Worm (Caenorhabditis elegans) whole organism, midembryonic: Measurements from ENCODE around the gene H20J04.9.

Experiments used
- flt-1 ChIP-seq: fragments of 200-800 bp; sonication (Bioruptor generic); IDR thresholded peaks from 2 replicates; pipeline ENCODE4 v1.3.6; 2022; ENCODE audit warnings: missing genetic modification characterization, missing compliant biosample characterization
- klf-2 ChIP-seq: fragments of 200-800 bp; sonication (Bioruptor generic); conservative IDR thresholded peaks from 2 replicates; pipeline ENCODE4 v1.3.6; 2022; ENCODE audit warnings: missing genetic modification reagents, missing genetic modification characterization, missing compliant biosample characterization

DNA sequence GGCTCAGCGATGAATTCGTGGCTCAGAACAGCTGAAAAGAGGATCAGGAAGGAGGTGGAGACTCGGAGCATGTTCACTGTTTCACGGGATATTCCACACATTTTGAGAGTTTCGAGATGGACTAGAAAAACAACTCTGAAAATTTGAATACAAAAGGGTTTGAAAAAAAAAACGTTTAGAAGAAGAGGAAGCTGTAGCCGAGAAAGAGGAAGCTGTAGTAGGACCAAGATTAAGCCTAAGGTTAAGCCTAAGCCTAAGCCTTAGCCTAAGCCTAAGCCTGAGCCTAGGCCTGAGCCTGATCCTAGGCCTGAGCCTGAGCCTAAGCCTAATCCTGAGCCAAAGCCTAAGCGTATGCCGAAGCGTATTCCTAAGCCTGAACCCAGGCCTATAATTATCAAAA is 38.9 kb upstream of the H20J04.9 start, which contains the start of gene plep-1:
- no peak for TF ChIP-seq klf-2 (GFP tag; lab: Robert Waterston, UW)
- no peak for TF ChIP-seq flt-1 (GFP tag; lab: Robert Waterston, UW)
